Worm (Caenorhabditis elegans): ENCODE measurements around the gene clec-65.

DNA sequence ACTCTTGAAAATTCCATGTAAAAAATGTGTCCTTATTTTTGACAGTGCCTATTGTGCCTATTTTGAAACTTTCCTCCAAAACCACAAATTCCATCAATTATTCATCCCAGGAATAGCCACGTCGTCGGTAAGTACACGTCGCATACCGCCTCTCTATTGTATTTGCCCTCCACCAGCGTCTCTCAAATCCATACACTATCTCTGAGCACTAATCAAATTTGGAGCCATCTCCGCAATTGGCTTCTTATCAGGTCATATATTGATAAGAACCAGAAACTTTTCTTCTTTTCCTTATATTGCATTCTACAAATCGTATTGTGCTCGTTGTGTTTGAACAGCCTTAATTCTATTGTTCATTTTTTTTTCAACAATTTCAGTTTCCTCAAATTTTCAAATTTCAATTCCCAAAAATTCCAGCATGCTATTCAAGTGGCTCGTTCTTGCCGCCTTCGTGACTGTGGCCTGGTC is 30.4 kb downstream of the clec-65 start, which contains the start of gene dct-18:
- TF ChIP-seq elt-2 (tag; optimal IDR thresholded peaks at IDR 0.05) (peak; percentile 69), lin-13 (GFP tag; optimal IDR thresholded peaks at IDR 0.05) (no peak), ama-1 (optimal IDR thresholded peaks at IDR 0.05) (no peak), nhr-19 (GFP tag; conservative IDR thresholded peaks at IDR 0.05) (no peak), lin-35 (GFP tag; optimal IDR thresholded peaks at IDR 0.05) (peak in 1 of 2 experiments; percentile 24), ces-1 (GFP tag; optimal IDR thresholded peaks at IDR 0.05) (no peak), F16B12.6 (tag; optimal IDR thresholded peaks at IDR 0.05) (no peak), unc-130 (tag; optimal IDR thresholded peaks at IDR 0.05) (no peak), mdl-1 (tag; optimal IDR thresholded peaks at IDR 0.05) (no peak), unc-62 (GFP tag; optimal IDR thresholded peaks at IDR 0.05) (no peak)

Data from whole organism, L1 larva.